Fruit fly (Drosophila melanogaster): Measurements from ENCODE around the gene CG13045.

The CG13045 gene

DNA sequence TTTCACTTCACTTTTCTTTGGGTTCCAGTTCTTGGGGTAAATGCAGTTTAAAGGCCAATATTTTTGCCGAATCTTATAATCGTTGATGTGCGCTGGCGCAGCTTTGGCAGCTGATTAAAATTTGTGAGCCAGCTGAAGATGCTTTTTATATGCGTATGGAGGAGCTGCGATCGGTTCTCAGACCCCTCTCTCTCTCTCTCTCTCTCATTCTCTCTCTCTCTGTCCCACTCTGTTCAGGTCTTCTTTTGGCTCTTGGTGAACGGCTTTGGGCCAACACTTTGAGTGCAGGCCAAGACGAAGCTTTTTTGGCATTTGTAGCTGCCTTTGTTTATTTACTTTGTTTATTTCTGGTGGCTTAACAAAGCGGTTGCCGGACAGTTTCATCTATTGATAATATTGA is 2.4 kb downstream of the CG13045 start, which contains the start of gene CG13046:
Gene CG13046 (minus strand): TSS at position 101 of the 400 bp plus-strand sequence.
- TF ChIP-seq cnc (optimal IDR thresholded peaks at IDR 0.05) (no peak), CG5204 (GFP tag; optimal IDR thresholded peaks at IDR 0.05) (no peak)

DNA sequence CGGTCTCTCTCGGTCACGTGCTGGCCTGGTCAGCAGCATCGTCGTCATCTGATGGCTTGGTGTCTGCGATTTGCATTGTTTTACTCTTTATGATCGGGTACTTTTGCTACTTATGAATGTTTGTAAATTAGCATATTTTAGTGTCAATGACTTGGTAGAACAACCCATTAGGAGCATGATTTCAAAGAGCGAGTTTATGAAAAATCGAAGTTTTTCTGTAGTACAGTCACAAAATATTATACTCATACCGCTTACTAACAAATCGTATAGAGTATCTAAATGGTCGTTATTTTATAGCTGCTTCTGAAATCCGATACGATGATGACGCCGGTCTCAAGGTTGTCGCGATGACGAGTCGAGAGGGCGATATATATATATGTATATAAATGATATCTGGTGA is 4.5 kb downstream of the CG13045 start:
- TF ChIP-seq Hr96 (GFP tag; optimal IDR thresholded peaks at IDR 0.05): no peak
- TF ChIP-seq tj (GFP tag; optimal IDR thresholded peaks at IDR 0.05): no peak
- TF ChIP-seq Clk (GFP tag; optimal IDR thresholded peaks at IDR 0.05): no peak
- TF ChIP-seq cic (GFP tag; optimal IDR thresholded peaks at IDR 0.05): no peak
- no peak for TF ChIP-seq CG5204 (GFP tag; optimal IDR thresholded peaks at IDR 0.05)
- no peak for TF ChIP-seq cnc (optimal IDR thresholded peaks at IDR 0.05)
- TF ChIP-seq CG33017 (tag; optimal IDR thresholded peaks at IDR 0.05): no peak
- no peak for TF ChIP-seq CG1620 (GFP tag; optimal IDR thresholded peaks at IDR 0.05)
- TF ChIP-seq CG7045 (GFP tag; optimal IDR thresholded peaks at IDR 0.05): no peak
- no peak for TF ChIP-seq CG12768 (GFP tag; optimal IDR thresholded peaks at IDR 0.05)
- no peak for TF ChIP-seq Mnt (GFP tag; optimal IDR thresholded peaks at IDR 0.05)
- TF ChIP-seq CG11617 (GFP tag; optimal IDR thresholded peaks at IDR 0.05): no peak
- no peak for TF ChIP-seq bab1 (GFP tag; optimal IDR thresholded peaks at IDR 0.05)
- TF ChIP-seq Crg-1 (GFP tag; optimal IDR thresholded peaks at IDR 0.05): no peak
- no peak for TF ChIP-seq kay (GFP tag; ENCODE audit: borderline replicate concordance)
- no peak for TF ChIP-seq CG14711 (tag; optimal IDR thresholded peaks at IDR 0.05)
- TF ChIP-seq pad (GFP tag; optimal IDR thresholded peaks at IDR 0.05): no peak
- TF ChIP-seq toe (GFP tag; optimal IDR thresholded peaks at IDR 0.05): no peak
- no peak for TF ChIP-seq CG7101 (tag; optimal IDR thresholded peaks at IDR 0.05)
- no peak for TF ChIP-seq ovo (GFP tag; optimal IDR thresholded peaks at IDR 0.05)

DNA sequence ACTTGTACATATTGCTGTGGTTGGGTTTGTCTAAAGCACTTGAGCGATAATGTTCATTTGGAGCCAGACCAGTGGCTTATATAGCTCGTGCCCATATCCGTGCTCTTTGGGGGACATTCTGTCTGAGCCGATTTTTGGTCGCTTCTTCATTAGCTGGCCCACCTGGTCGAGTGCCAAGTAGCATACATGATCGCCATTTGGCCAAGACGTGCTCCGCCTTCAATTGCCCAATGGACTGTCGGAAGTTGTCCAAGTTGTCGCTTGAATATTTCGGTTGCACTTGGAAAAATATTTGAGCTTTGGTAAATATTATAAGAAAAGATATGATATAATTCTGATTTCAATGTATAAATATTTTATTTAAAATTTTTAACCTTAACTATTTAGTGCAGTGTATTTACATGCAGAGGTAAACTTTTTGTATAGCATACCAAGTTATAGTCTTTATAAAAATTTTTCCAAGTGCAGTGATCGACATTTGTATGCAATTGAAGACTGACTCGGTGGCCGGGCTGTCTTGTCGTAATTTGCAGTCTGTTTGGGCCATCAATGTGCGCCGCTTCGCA is 5.3 kb downstream of the CG13045 start, which contains the start of gene CG13047:
Gene CG13047 (minus strand): TSS at position 51 of the 566 bp plus-strand sequence.
- no peak for TF ChIP-seq CG7045 (GFP tag; optimal IDR thresholded peaks at IDR 0.05)
- no peak for TF ChIP-seq Mnt (GFP tag; optimal IDR thresholded peaks at IDR 0.05)
- TF ChIP-seq pad (GFP tag; optimal IDR thresholded peaks at IDR 0.05): no peak
- no peak for TF ChIP-seq cnc (optimal IDR thresholded peaks at IDR 0.05)
- no peak for TF ChIP-seq cic (GFP tag; optimal IDR thresholded peaks at IDR 0.05)
- no peak for TF ChIP-seq ovo (GFP tag; optimal IDR thresholded peaks at IDR 0.05)
- TF ChIP-seq Hr96 (GFP tag; optimal IDR thresholded peaks at IDR 0.05): no peak
- no peak for TF ChIP-seq CG33017 (tag; optimal IDR thresholded peaks at IDR 0.05)
- no peak for TF ChIP-seq CG12768 (GFP tag; optimal IDR thresholded peaks at IDR 0.05)

DNA sequence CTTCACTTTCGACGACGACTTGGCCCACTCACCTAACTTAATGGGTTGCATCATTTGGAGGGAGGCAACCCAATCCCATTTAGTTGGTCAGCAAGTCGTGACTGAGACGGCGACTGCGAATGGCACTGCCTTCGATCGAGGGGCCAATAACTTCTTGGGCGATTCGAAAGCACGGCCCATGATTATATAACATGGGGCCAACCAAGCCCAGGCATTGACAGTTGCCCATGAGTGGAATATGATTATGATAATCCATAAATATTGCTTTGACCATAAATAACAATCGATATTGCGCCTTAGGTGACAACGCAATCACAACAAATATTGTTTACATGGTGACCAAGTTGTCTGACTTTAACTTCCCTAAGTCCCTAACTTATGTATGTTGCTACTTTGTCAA is 6.9 kb downstream of the CG13045 start, which contains the start of gene CG13048:
Gene CG13048 (minus strand): TSS at position 101 of the 400 bp plus-strand sequence.
- no peak for TF ChIP-seq CG12768 (GFP tag; optimal IDR thresholded peaks at IDR 0.05)

DNA sequence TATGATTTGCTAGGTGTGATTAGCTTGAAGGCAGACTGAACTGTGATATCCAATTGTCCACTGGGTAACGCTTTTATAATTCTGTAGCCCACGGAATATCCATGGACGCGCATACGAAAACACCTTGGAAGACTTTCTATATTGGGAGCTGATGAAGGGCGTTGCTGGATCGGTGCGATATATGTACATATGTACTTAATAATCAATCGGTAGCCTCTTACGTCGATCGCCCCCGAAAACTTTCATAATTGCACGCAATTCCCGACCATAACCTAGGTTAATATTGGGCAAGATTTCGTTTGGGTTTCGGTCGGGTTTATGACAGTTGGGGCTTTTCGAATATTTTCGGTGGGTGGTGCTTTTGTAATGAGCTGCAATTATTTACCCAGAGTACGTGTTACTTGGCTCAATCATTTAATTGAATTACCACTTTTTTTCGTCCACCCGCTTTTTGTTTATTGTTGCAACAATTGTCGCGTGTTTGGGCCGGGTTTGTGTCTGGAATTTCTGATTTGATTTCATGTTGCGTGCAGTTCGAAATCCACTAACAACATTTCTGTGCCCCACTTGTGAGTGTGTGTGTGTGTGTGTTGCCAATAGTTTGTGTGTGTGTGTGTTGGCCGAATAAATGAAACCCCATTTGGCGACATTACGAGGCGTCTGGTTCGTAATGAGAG is 8.7 kb downstream of the CG13045 start, which contains the start of gene CG13049:
Gene CG13049 (minus strand): TSS at position 51 of the 677 bp plus-strand sequence.
- TF ChIP-seq kay (GFP tag; ENCODE audit: borderline replicate concordance) (no peak), CG12768 (GFP tag; optimal IDR thresholded peaks at IDR 0.05) (no peak), CG7045 (GFP tag; optimal IDR thresholded peaks at IDR 0.05) (no peak), Mnt (GFP tag; optimal IDR thresholded peaks at IDR 0.05) (no peak), Hr96 (GFP tag; optimal IDR thresholded peaks at IDR 0.05) (no peak)

DNA sequence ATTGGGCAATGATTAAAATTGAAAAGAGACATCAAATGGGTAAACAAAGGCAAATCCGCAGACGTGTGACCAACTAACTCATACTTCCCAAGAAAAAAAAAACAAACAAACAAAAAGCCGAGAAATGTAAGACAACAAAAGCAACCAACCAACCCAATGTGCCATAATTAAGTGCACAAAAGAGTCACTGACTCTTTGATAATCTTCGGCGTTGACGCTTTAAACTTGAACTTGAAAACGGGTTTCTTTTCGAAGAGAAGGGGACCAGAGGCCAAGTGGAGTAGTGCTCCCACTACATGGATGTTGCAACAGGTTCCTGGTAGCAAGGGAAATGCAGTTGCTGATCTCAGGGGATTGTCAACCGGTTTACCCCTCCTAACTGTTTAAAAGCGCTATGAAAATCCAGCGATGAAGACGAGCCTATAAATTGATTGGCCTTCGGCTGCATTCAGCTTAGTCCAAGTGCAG is 10.7 kb downstream of the CG13045 start, which contains the start of gene CG13064:
Gene CG13064 (plus strand): TSS at position 418 of the 468 bp plus-strand sequence.
- TF ChIP-seq CG7045 (GFP tag; optimal IDR thresholded peaks at IDR 0.05) (no peak), cnc (optimal IDR thresholded peaks at IDR 0.05) (no peak), Hr96 (GFP tag; optimal IDR thresholded peaks at IDR 0.05) (no peak), Mnt (GFP tag; optimal IDR thresholded peaks at IDR 0.05) (no peak), CG11617 (GFP tag; optimal IDR thresholded peaks at IDR 0.05) (no peak), CG5204 (GFP tag; optimal IDR thresholded peaks at IDR 0.05) (no peak), CG1620 (GFP tag; optimal IDR thresholded peaks at IDR 0.05) (no peak), kay (GFP tag; ENCODE audit: borderline replicate concordance) (no peak), CG33017 (tag; optimal IDR thresholded peaks at IDR 0.05) (no peak), Clk (GFP tag; optimal IDR thresholded peaks at IDR 0.05) (no peak), bab1 (GFP tag; optimal IDR thresholded peaks at IDR 0.05) (no peak), CG12768 (GFP tag; optimal IDR thresholded peaks at IDR 0.05) (no peak), pad (GFP tag; optimal IDR thresholded peaks at IDR 0.05) (no peak), CG14711 (tag; optimal IDR thresholded peaks at IDR 0.05) (no peak), Crg-1 (GFP tag; optimal IDR thresholded peaks at IDR 0.05) (no peak), toe (GFP tag; optimal IDR thresholded peaks at IDR 0.05) (no peak), cic (GFP tag; optimal IDR thresholded peaks at IDR 0.05) (no peak), ovo (GFP tag; optimal IDR thresholded peaks at IDR 0.05) (no peak)

DNA sequence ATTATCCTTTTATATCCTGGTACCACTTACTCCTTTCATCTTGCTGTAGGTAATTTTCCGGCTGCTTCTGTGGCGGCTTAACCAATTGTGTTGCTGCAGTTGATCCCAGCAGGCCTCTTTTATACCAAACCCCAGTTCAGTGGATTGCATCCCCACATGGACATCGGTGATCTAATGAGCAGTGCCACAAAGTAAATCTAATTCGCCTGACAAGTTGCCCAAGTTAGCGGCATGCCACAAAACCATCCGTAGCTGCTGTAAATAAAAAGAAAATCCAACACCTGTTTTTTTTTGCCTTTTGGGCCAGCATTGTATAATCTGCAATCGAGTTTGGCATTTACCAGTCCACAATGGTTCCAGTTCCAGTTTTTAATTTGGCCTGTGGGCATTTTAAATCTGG is 11.6 kb downstream of the CG13045 start, which contains the start of gene CG13050:
Gene CG13050 (minus strand): TSS at position 101 of the 400 bp plus-strand sequence.
- TF ChIP-seq Mnt (GFP tag; optimal IDR thresholded peaks at IDR 0.05): no peak
- TF ChIP-seq tj (GFP tag; optimal IDR thresholded peaks at IDR 0.05): no peak
- no peak for TF ChIP-seq CG12768 (GFP tag; optimal IDR thresholded peaks at IDR 0.05)
- TF ChIP-seq Crg-1 (GFP tag; optimal IDR thresholded peaks at IDR 0.05): no peak
- TF ChIP-seq kay (GFP tag; ENCODE audit: borderline replicate concordance): no peak
- no peak for TF ChIP-seq CG14711 (tag; optimal IDR thresholded peaks at IDR 0.05)
- no peak for TF ChIP-seq CG33017 (tag; optimal IDR thresholded peaks at IDR 0.05)
- no peak for TF ChIP-seq cic (GFP tag; optimal IDR thresholded peaks at IDR 0.05)
- no peak for TF ChIP-seq pad (GFP tag; optimal IDR thresholded peaks at IDR 0.05)
- no peak for TF ChIP-seq CG7045 (GFP tag; optimal IDR thresholded peaks at IDR 0.05)
- TF ChIP-seq ovo (GFP tag; optimal IDR thresholded peaks at IDR 0.05): no peak
- no peak for TF ChIP-seq cnc (optimal IDR thresholded peaks at IDR 0.05)
- TF ChIP-seq CG7101 (tag; optimal IDR thresholded peaks at IDR 0.05): no peak
